Fruit fly (Drosophila melanogaster): ENCODE results near the gene CG42446.

Gene CG42446

dm6 chr3R:16321538-16321937, 38.4 kb downstream of the CG42446 start, which contains the start of gene CG44044:
Gene CG44044 (plus strand): TSS chr3R:16321838.
- TF ChIP-seq toe (GFP tag; optimal IDR thresholded peaks at IDR 0.05) (no peak), CG7101 (tag; optimal IDR thresholded peaks at IDR 0.05) (no peak), Mnt (GFP tag; optimal IDR thresholded peaks at IDR 0.05) (no peak), CG33017 (tag; optimal IDR thresholded peaks at IDR 0.05) (no peak), cic (GFP tag; optimal IDR thresholded peaks at IDR 0.05) (no peak)

dm6 chr3R:16316747-16317146, 43.2 kb downstream of the CG42446 start:
- no peak for TF ChIP-seq kay (GFP tag; ENCODE audit: borderline replicate concordance)
- no peak for TF ChIP-seq CG5204 (GFP tag; optimal IDR thresholded peaks at IDR 0.05)
- TF ChIP-seq CG1620 (GFP tag; optimal IDR thresholded peaks at IDR 0.05), result no peak
- no peak for TF ChIP-seq CG7101 (tag; optimal IDR thresholded peaks at IDR 0.05)
- no peak for TF ChIP-seq cnc (optimal IDR thresholded peaks at IDR 0.05)
- TF ChIP-seq CG7045 (GFP tag; optimal IDR thresholded peaks at IDR 0.05), result no peak
- no peak for TF ChIP-seq Mnt (GFP tag; optimal IDR thresholded peaks at IDR 0.05)
- no peak for TF ChIP-seq Clk (GFP tag; optimal IDR thresholded peaks at IDR 0.05)
- no peak for TF ChIP-seq CG11617 (GFP tag; optimal IDR thresholded peaks at IDR 0.05)
- no peak for TF ChIP-seq CG14711 (tag; optimal IDR thresholded peaks at IDR 0.05)
- no peak for TF ChIP-seq pad (GFP tag; optimal IDR thresholded peaks at IDR 0.05)
- no peak for TF ChIP-seq cic (GFP tag; optimal IDR thresholded peaks at IDR 0.05)
- no peak for TF ChIP-seq CG12768 (GFP tag; optimal IDR thresholded peaks at IDR 0.05)
- TF ChIP-seq tj (GFP tag; optimal IDR thresholded peaks at IDR 0.05), result no peak
- no peak for TF ChIP-seq toe (GFP tag; optimal IDR thresholded peaks at IDR 0.05)
- no peak for TF ChIP-seq ovo (GFP tag; optimal IDR thresholded peaks at IDR 0.05)

dm6 chr3R:16310081-16310493, 49.8 kb downstream of the CG42446 start:
- TF ChIP-seq Mnt (GFP tag; optimal IDR thresholded peaks at IDR 0.05), result no peak
- TF ChIP-seq CG7101 (tag; optimal IDR thresholded peaks at IDR 0.05), result no peak
- TF ChIP-seq cnc (optimal IDR thresholded peaks at IDR 0.05), result no peak
- no peak for TF ChIP-seq tj (GFP tag; optimal IDR thresholded peaks at IDR 0.05)
- TF ChIP-seq Hr96 (GFP tag; optimal IDR thresholded peaks at IDR 0.05), result no peak
- TF ChIP-seq Clk (GFP tag; optimal IDR thresholded peaks at IDR 0.05), result no peak

- TF ChIP-seq cic (GFP tag; optimal IDR thresholded peaks at IDR 0.05), result peak; percentile 20
- TF ChIP-seq kay (GFP tag; ENCODE audit: borderline replicate concordance), result no peak
- no peak for TF ChIP-seq Clk (GFP tag; optimal IDR thresholded peaks at IDR 0.05)
Measured at dm6 chr3R:16309302-16310080, 50.4 kb downstream of the CG42446 start.
